Worm (Caenorhabditis elegans) whole organism, L1 larva: ENCODE measurements around the gene ndub-8.

Source experiments
- fos-1 ChIP-seq: fragments of 150-350 bp; optimal IDR thresholded peaks from 2 replicates; lab custom pipeline; 2014; ENCODE audit warnings: missing biosample characterization, missing genetic modification characterization
- sptf-1 ChIP-seq: fragments of 150-350 bp; optimal IDR thresholded peaks from 2 replicates; lab custom pipeline; 2014; ENCODE audit warnings: missing biosample characterization, missing genetic modification characterization
- unc-62 ChIP-seq: fragments of 150-350 bp; optimal IDR thresholded peaks from 2 replicates; lab custom pipeline; 2014; ENCODE audit warnings: missing biosample characterization, missing genetic modification reagents, missing genetic modification characterization

DNA sequence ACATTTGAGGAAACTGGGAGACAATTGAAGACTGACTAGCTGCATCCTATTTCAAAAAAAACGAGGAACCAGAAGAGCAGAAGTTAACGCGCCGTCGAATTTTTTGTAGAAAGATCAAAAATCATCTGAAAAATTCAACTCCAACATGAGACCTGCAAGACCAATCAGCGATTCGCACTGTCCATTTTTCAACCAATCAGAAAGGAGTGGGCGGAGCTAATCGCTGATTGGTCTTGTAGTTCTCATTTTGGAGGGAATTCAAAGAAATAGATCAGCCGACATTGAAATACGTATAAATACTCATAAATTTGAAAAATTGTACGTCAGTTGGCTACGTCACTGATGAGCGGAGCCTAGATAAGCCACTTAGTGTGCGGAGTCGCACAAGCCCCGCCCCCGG lies 34.9 kb downstream of the ndub-8 start:
- TF ChIP-seq unc-62 (GFP tag; lab: Kevin White, UChicago) (no peak), fos-1 (tag; lab: Kevin White, UChicago) (no peak), sptf-1 (no peak)
